Fruit fly (Drosophila melanogaster) whole organism, embryonic: Measurements from ENCODE around the gene sdt.

Source experiments
- Atf-2 ChIP-seq: fragments of 200-800 bp; sonication (Bioruptor generic); optimal IDR thresholded peaks from 2 replicates; lab custom pipeline; 2016; ENCODE audit warnings: missing biosample characterization, missing genetic modification characterization
- CG10366 ChIP-seq: fragments of 200-800 bp; sonication (Bioruptor generic); IDR thresholded peaks from 2 replicates; pipeline ENCODE4 v1.3.6; 2022; ENCODE audit warnings: missing biosample characterization, missing genetic modification characterization
- CG10431 ChIP-seq: fragments of 200-800 bp; sonication (Bioruptor generic); optimal IDR thresholded peaks from 3 replicates; lab custom pipeline; 2018; ENCODE audit warnings: missing biosample characterization, mild to moderate bottlenecking, missing genetic modification characterization
- CG1233 ChIP-seq: fragments of 200-800 bp; sonication (Bioruptor generic); optimal IDR thresholded peaks from 4 replicates; lab custom pipeline; 2018; ENCODE audit warnings: missing biosample characterization, mild to moderate bottlenecking, missing genetic modification characterization
- CG13287 ChIP-seq: fragments of 200-800 bp; sonication (Bioruptor generic); IDR thresholded peaks from 2 replicates; pipeline ENCODE4 v1.3.6; 2022; ENCODE audit warnings: missing biosample characterization, missing genetic modification characterization; ENCODE audit not compliant: partially characterized antibody
- CG15073 ChIP-seq: fragments of 200-800 bp; sonication (Bioruptor generic); optimal IDR thresholded peaks from 2 replicates; lab custom pipeline; 2016; ENCODE audit warnings: missing biosample characterization, missing genetic modification characterization
- CG15514 ChIP-seq: fragments of 200-800 bp; sonication (Bioruptor generic); optimal IDR thresholded peaks from 3 replicates; lab custom pipeline; 2017; ENCODE audit warnings: missing biosample characterization, missing genetic modification characterization, mild to moderate bottlenecking, moderate library complexity, missing genetic modification reagents
- CG17568 ChIP-seq: fragments of 200-800 bp; sonication (Bioruptor generic); optimal IDR thresholded peaks from 2 replicates; lab custom pipeline; 2018; ENCODE audit warnings: missing biosample characterization, mild to moderate bottlenecking, missing genetic modification characterization, moderate library complexity
- CG18262 ChIP-seq: fragments of 200-800 bp; optimal IDR thresholded peaks from 3 replicates; lab custom pipeline; 2019; ENCODE audit warnings: missing biosample characterization, mild to moderate bottlenecking, missing genetic modification characterization, moderate library complexity
- CG1832 ChIP-seq: fragments of 200-800 bp; sonication (Bioruptor generic); optimal IDR thresholded peaks from 2 replicates; lab custom pipeline; 2017; ENCODE audit warnings: missing biosample characterization, mild to moderate bottlenecking, missing genetic modification characterization, inconsistent platforms
- CG18599 ChIP-seq: fragments of 200-800 bp; sonication (Bioruptor generic); optimal IDR thresholded peaks from 3 replicates; lab custom pipeline; 2017; ENCODE audit warnings: missing biosample characterization, missing genetic modification characterization, mild to moderate bottlenecking, moderate library complexity, missing genetic modification reagents
- CG31365 ChIP-seq: fragments of 200-800 bp; sonication (Bioruptor generic); optimal IDR thresholded peaks from 2 replicates; lab custom pipeline; 2018; ENCODE audit warnings: missing biosample characterization, mild to moderate bottlenecking, missing genetic modification characterization
- CG34376 ChIP-seq: fragments of 200-800 bp; sonication (Bioruptor generic); optimal IDR thresholded peaks from 2 replicates; lab custom pipeline; 2018; ENCODE audit warnings: missing biosample characterization, mild to moderate bottlenecking, missing genetic modification characterization
- CG3838 ChIP-seq: fragments of 200-800 bp; sonication (Bioruptor generic); optimal IDR thresholded peaks from 3 replicates; lab custom pipeline; 2016; ENCODE audit warnings: missing biosample characterization, missing genetic modification characterization
- CG5180 ChIP-seq: fragments of 200-800 bp; sonication (Bioruptor generic); optimal IDR thresholded peaks from 3 replicates; lab custom pipeline; 2017; ENCODE audit warnings: missing biosample characterization, missing genetic modification characterization, mild to moderate bottlenecking, moderate library complexity, missing genetic modification reagents
- CG6254 ChIP-seq: fragments of 200-800 bp; sonication (Bioruptor generic); optimal IDR thresholded peaks from 3 replicates; lab custom pipeline; 2017; ENCODE audit warnings: mild to moderate bottlenecking, missing biosample characterization, missing genetic modification reagents, missing genetic modification characterization
- CG6813 ChIP-seq: fragments of 200-800 bp; sonication (Bioruptor generic); optimal IDR thresholded peaks from 2 replicates; lab custom pipeline; 2017; ENCODE audit warnings: missing biosample characterization, missing genetic modification characterization, mild to moderate bottlenecking, moderate library complexity, missing genetic modification reagents
- CG8281 ChIP-seq: fragments of 200-800 bp; sonication (Bioruptor generic); optimal IDR thresholded peaks from 2 replicates; lab custom pipeline; 2018; ENCODE audit warnings: missing biosample characterization, mild to moderate bottlenecking, missing genetic modification characterization, moderate library complexity
- Dek ChIP-seq: fragments of 200-800 bp; sonication (Bioruptor generic); optimal IDR thresholded peaks from 3 replicates; lab custom pipeline; 2019; ENCODE audit warnings: missing biosample characterization, mild to moderate bottlenecking, missing genetic modification characterization, moderate library complexity
- Dll ChIP-seq: fragments of 200-800 bp; sonication (Bioruptor generic); IDR thresholded peaks from 4 replicates; pipeline ENCODE4 v1.3.6; 2022; ENCODE audit warnings: missing biosample characterization, missing genetic modification characterization; ENCODE audit not compliant: partially characterized antibody
- E2f1 ChIP-seq: fragments of 200-800 bp; sonication (Bioruptor generic); IDR thresholded peaks from 2 replicates; pipeline ENCODE4 v1.3.6; 2022; ENCODE audit warnings: missing biosample characterization, missing genetic modification characterization
- Fer3 ChIP-seq: fragments of 200-800 bp; sonication (Bioruptor generic); optimal IDR thresholded peaks from 2 replicates; lab custom pipeline; 2018; ENCODE audit warnings: missing biosample characterization, mild to moderate bottlenecking, missing genetic modification characterization, moderate library complexity
- HLH4C ChIP-seq: fragments of 200-800 bp; sonication (Bioruptor generic); IDR thresholded peaks from 3 replicates; pipeline ENCODE4 v1.3.6; 2022; ENCODE audit warnings: missing biosample characterization, missing genetic modification characterization; ENCODE audit not compliant: partially characterized antibody
- Hsf ChIP-seq: fragments of 200-800 bp; sonication (Bioruptor generic); optimal IDR thresholded peaks from 3 replicates; lab custom pipeline; 2016; ENCODE audit warnings: missing biosample characterization, missing genetic modification characterization
- Kr ChIP-seq: fragments of 200-800 bp; sonication (Bioruptor generic); optimal IDR thresholded peaks from 2 replicates; lab custom pipeline; 2017; ENCODE audit warnings: missing biosample characterization, mild to moderate bottlenecking, missing genetic modification characterization
- MBD-R2 ChIP-seq: fragments of 200-800 bp; sonication (Bioruptor generic); IDR thresholded peaks from 2 replicates; pipeline ENCODE4 v1.3.6; 2022; ENCODE audit warnings: missing biosample characterization, missing genetic modification characterization
- Ptx1 ChIP-seq: fragments of 200-800 bp; sonication (Bioruptor generic); IDR thresholded peaks from 2 replicates; pipeline ENCODE4 v1.3.6; 2022; ENCODE audit warnings: missing biosample characterization, missing genetic modification characterization
- Six4 ChIP-seq: fragments of 200-800 bp; sonication (Bioruptor generic); optimal IDR thresholded peaks from 2 replicates; lab custom pipeline; 2016; ENCODE audit warnings: missing biosample characterization, missing genetic modification characterization
- bigmax ChIP-seq: fragments of 200-800 bp; sonication (Bioruptor generic); optimal IDR thresholded peaks from 2 replicates; lab custom pipeline; 2018; ENCODE audit warnings: missing biosample characterization, mild to moderate bottlenecking, missing genetic modification characterization
- cas ChIP-seq: fragments of 200-800 bp; sonication (Bioruptor generic); IDR thresholded peaks from 2 replicates; pipeline ENCODE4 v1.3.6; 2022; ENCODE audit warnings: missing biosample characterization, missing genetic modification characterization
- cg ChIP-seq: fragments of 200-800 bp; sonication (Bioruptor generic); optimal IDR thresholded peaks from 3 replicates; lab custom pipeline; 2019; ENCODE audit warnings: missing biosample characterization, mild to moderate bottlenecking, missing genetic modification characterization, moderate library complexity
- da ChIP-seq: fragments of 200-800 bp; sonication (Bioruptor generic); optimal IDR thresholded peaks from 2 replicates; lab custom pipeline; 2016; ENCODE audit warnings: missing biosample characterization, missing genetic modification characterization
- danr ChIP-seq: fragments of 200-800 bp; sonication (Bioruptor generic); IDR thresholded peaks from 2 replicates; pipeline ENCODE4 v1.3.6; 2022; ENCODE audit warnings: missing biosample characterization, missing genetic modification characterization
- dmrt99B ChIP-seq: fragments of 200-800 bp; sonication (Bioruptor generic); optimal IDR thresholded peaks from 2 replicates; lab custom pipeline; 2018; ENCODE audit warnings: missing biosample characterization, mild to moderate bottlenecking, missing genetic modification characterization, moderate library complexity
- emc ChIP-seq: fragments of 200-800 bp; sonication (Bioruptor generic); optimal IDR thresholded peaks from 2 replicates; lab custom pipeline; 2016; ENCODE audit warnings: missing biosample characterization, missing genetic modification characterization
- en ChIP-seq: fragments of 200-800 bp; sonication (Bioruptor generic); optimal IDR thresholded peaks from 2 replicates; lab custom pipeline; 2016; ENCODE audit warnings: missing biosample characterization, missing genetic modification characterization
- fu2 ChIP-seq: fragments of 200-800 bp; sonication (Bioruptor generic); optimal IDR thresholded peaks from 2 replicates; lab custom pipeline; 2016; ENCODE audit warnings: missing biosample characterization, missing genetic modification characterization
- gcm ChIP-seq: fragments of 200-800 bp; sonication (Bioruptor generic); optimal IDR thresholded peaks from 2 replicates; lab custom pipeline; 2019; ENCODE audit warnings: missing biosample characterization, mild to moderate bottlenecking, missing genetic modification characterization, moderate library complexity
- gcm2 ChIP-seq: fragments of 200-800 bp; sonication (Bioruptor generic); optimal IDR thresholded peaks from 2 replicates; lab custom pipeline; 2016; ENCODE audit warnings: missing biosample characterization, missing genetic modification characterization
- gsb-n ChIP-seq: fragments of 200-800 bp; sonication (Bioruptor generic); optimal IDR thresholded peaks from 3 replicates; lab custom pipeline; 2018; ENCODE audit warnings: missing biosample characterization, mild to moderate bottlenecking, missing genetic modification characterization
- lov ChIP-seq, 2 experiments: fragments of 200-800 bp in 1 of 2; fragments of >200 bp in 1 of 2; sonication (Bioruptor generic) in 1 of 2; IDR thresholded peaks in 1 of 2; optimal IDR thresholded peaks in 1 of 2; 2 replicates in 1 of 2; 3 replicates in 1 of 2; pipeline versions ENCODE4 v1.3.6 to Lab custom; 2017 to 2022; ENCODE audit warnings: missing biosample characterization in 1 of 2, missing genetic modification characterization in 1 of 2
- phol ChIP-seq: fragments of 200-800 bp; sonication (Bioruptor generic); optimal IDR thresholded peaks from 3 replicates; lab custom pipeline; 2018; ENCODE audit warnings: missing biosample characterization, mild to moderate bottlenecking, missing genetic modification characterization, moderate library complexity
- salm ChIP-seq: fragments of 200-800 bp; sonication (Bioruptor generic); optimal IDR thresholded peaks from 2 replicates; lab custom pipeline; 2018; ENCODE audit warnings: missing biosample characterization, mild to moderate bottlenecking, missing genetic modification characterization
- schlank ChIP-seq: fragments of 200-800 bp; sonication (Bioruptor generic); optimal IDR thresholded peaks from 2 replicates; lab custom pipeline; 2018; ENCODE audit warnings: missing biosample characterization, mild to moderate bottlenecking, missing genetic modification characterization
- sim ChIP-seq: fragments of 200-800 bp; sonication (Bioruptor generic); IDR thresholded peaks from 2 replicates; pipeline ENCODE4 v1.3.6; 2022; ENCODE audit warnings: missing biosample characterization, missing genetic modification characterization
- tgo ChIP-seq: fragments of 200-800 bp; sonication (Bioruptor generic); IDR thresholded peaks from 3 replicates; pipeline ENCODE4 v1.3.6; 2022; ENCODE audit warnings: missing biosample characterization, missing genetic modification characterization
- toy ChIP-seq: fragments of 200-800 bp; sonication (Bioruptor generic); IDR thresholded peaks from 2 replicates; pipeline ENCODE4 v1.3.6; 2022; ENCODE audit warnings: missing biosample characterization, missing genetic modification characterization
- tx ChIP-seq: fragments of 200-800 bp; sonication (Bioruptor generic); optimal IDR thresholded peaks from 2 replicates; lab custom pipeline; 2016; ENCODE audit warnings: missing biosample characterization, missing genetic modification characterization
- vnd ChIP-seq: fragments of 200-800 bp; sonication (Bioruptor generic); IDR thresholded peaks from 3 replicates; pipeline ENCODE4 v1.3.6; 2022; ENCODE audit warnings: missing biosample characterization, missing genetic modification characterization; ENCODE audit not compliant: partially characterized antibody

Gene sdt

dm6 chrX:8141353-8142066 is 36.8 kb upstream of the sdt start (continued):
- no peak for TF ChIP-seq CG15073 (GFP tag; lab: Kevin White, UChicago)
- TF ChIP-seq emc (GFP tag; lab: Kevin White, UChicago), result no peak
- no peak for TF ChIP-seq bigmax (GFP tag; lab: Kevin White, UChicago)
- peak; percentile 5 for TF ChIP-seq Atf-2 (GFP tag; lab: Kevin White, UChicago)
- TF ChIP-seq CG10366 (GFP tag; lab: Robert Waterston, UW), result peak; percentile 12; the same call in 1 of the 2 replicates
- no peak for TF ChIP-seq Dek
- no peak for TF ChIP-seq gcm (GFP tag; lab: Kevin White, UChicago)
- no peak for TF ChIP-seq HLH4C (GFP tag; lab: Robert Waterston, UW)
- no peak for TF ChIP-seq CG10431
- TF ChIP-seq da (GFP tag; lab: Kevin White, UChicago), result no peak
- no peak for TF ChIP-seq Ptx1 (GFP tag; lab: Robert Waterston, UW)
- no peak for TF ChIP-seq en (GFP tag; lab: Kevin White, UChicago)
- TF ChIP-seq CG17568 (GFP tag; lab: Kevin White, UChicago), result no peak
- no peak for TF ChIP-seq CG13287
- TF ChIP-seq MBD-R2 (GFP tag; lab: Robert Waterston, UW), result no peak
- no peak for TF ChIP-seq Kr (GFP tag; lab: Kevin White, UChicago)
- no peak for TF ChIP-seq Dll (GFP tag; lab: Robert Waterston, UW)
- TF ChIP-seq cas, result no peak
- TF ChIP-seq tgo, result no peak
- TF ChIP-seq CG15514 (GFP tag; lab: Kevin White, UChicago), result peak; percentile 19
- TF ChIP-seq CG6254 (GFP tag; lab: Kevin White, UChicago), result no peak
- peak; percentile 91 for TF ChIP-seq CG1832 (GFP tag; lab: Kevin White, UChicago)
- no peak for TF ChIP-seq Fer3 (tag; lab: Kevin White, UChicago)
- no peak for TF ChIP-seq CG5180 (GFP tag; lab: Kevin White, UChicago)
- peak; percentile 44 for TF ChIP-seq CG18599 (GFP tag; lab: Kevin White, UChicago)
- no peak for TF ChIP-seq E2f1 (GFP tag; lab: Robert Waterston, UW)
- TF ChIP-seq toy (GFP tag; lab: Robert Waterston, UW), result no peak
- TF ChIP-seq CG34376 (GFP tag; lab: Kevin White, UChicago), result peak; percentile 36
- TF ChIP-seq fu2 (GFP tag; lab: Kevin White, UChicago), result no peak
- no peak for TF ChIP-seq lov (optimal IDR thresholded peaks at IDR 0.05; lab: Kevin White, UChicago)
- TF ChIP-seq lov (GFP tag; IDR thresholded peaks at IDR 0.05; lab: Robert Waterston, UW), result peak; percentile 29; the same call in 1 of the 3 replicates
- TF ChIP-seq phol (tag; lab: Kevin White, UChicago), result no peak
- TF ChIP-seq salm, result no peak
- TF ChIP-seq Hsf (GFP tag; lab: Kevin White, UChicago), result peak; percentile 27
- TF ChIP-seq Six4, result no peak
- TF ChIP-seq CG31365 (tag; lab: Kevin White, UChicago), result no peak
- TF ChIP-seq gsb-n, result no peak
- no peak for TF ChIP-seq schlank (tag; lab: Kevin White, UChicago)
- TF ChIP-seq cg, result peak; percentile 99
- no peak for TF ChIP-seq vnd (GFP tag; lab: Robert Waterston, UW)
- TF ChIP-seq CG8281 (tag; lab: Kevin White, UChicago), result no peak
- no peak for TF ChIP-seq CG18262 (tag; lab: Kevin White, UChicago)
- no peak for TF ChIP-seq CG3838
- no peak for TF ChIP-seq sim (GFP tag; lab: Robert Waterston, UW)
- TF ChIP-seq tx (GFP tag; lab: Kevin White, UChicago), result no peak
- no peak for TF ChIP-seq CG1233 (GFP tag; lab: Kevin White, UChicago)
- TF ChIP-seq CG6813, result peak; percentile 6
- TF ChIP-seq dmrt99B (tag; lab: Kevin White, UChicago), result peak; percentile 24
- TF ChIP-seq danr (GFP tag; lab: Robert Waterston, UW), result no peak
- TF ChIP-seq gcm2 (GFP tag; lab: Kevin White, UChicago), result no peak
